1 worm cellular context compared by ENCODE assay signal in genomic region chrIII:3200563-3200962, ce11.
A peak's percentile ranks its signal among the peaks of the same experiment; 100 is the strongest.
TF ChIP-seq lines count a peak whose summit lies in the region.

No protein-coding gene starts in this region.

TF ChIP-seq in whole organism, L1 larva, 84 proteins besides CTCF, POLR2A, EP300 and RAD21 (continued from another document):
- TF ChIP-seq nhr-11 (tag; optimal IDR thresholded peaks at IDR 0.05; lab: Kevin White, UChicago): no peak
- TF ChIP-seq nhr-90 (tag; optimal IDR thresholded peaks at IDR 0.05; lab: Kevin White, UChicago; ENCODE audit: poor library complexity): no peak
- no peak for TF ChIP-seq snpc-4 (tag; optimal IDR thresholded peaks at IDR 0.05; lab: Kevin White, UChicago)
- no peak for TF ChIP-seq Y116A8C.19 (tag; optimal IDR thresholded peaks at IDR 0.05; lab: Kevin White, UChicago; ENCODE audit: borderline replicate concordance)
- no peak for TF ChIP-seq zag-1 (tag; optimal IDR thresholded peaks at IDR 0.05; lab: Kevin White, UChicago)
- TF ChIP-seq unc-98 (GFP tag; IDR thresholded peaks at IDR 0.05; lab: Robert Waterston, UW): 0 out of 2 replicates have a peak, but pooled peaks have one; percentile 28
- TF ChIP-seq snu-23 (GFP tag; optimal IDR thresholded peaks at IDR 0.05; lab: Kevin White, UChicago): peak; percentile 36
- no peak for TF ChIP-seq xbp-1 (tag; optimal IDR thresholded peaks at IDR 0.05; lab: Kevin White, UChicago)
- TF ChIP-seq egl-27 (tag; optimal IDR thresholded peaks at IDR 0.05; lab: Kevin White, UChicago): no peak
- TF ChIP-seq lin-14 (GFP tag; optimal IDR thresholded peaks at IDR 0.05; lab: Kevin White, UChicago): peak; percentile 77
- no peak for TF ChIP-seq alr-1 (tag; optimal IDR thresholded peaks at IDR 0.05; lab: Kevin White, UChicago; ENCODE audit: borderline replicate concordance)
- TF ChIP-seq C16A3.4 (tag; optimal IDR thresholded peaks at IDR 0.05; lab: Kevin White, UChicago): no peak
- no peak for TF ChIP-seq fkh-10 (GFP tag; optimal IDR thresholded peaks at IDR 0.05; lab: Kevin White, UChicago)
- no peak for TF ChIP-seq egl-13 (tag; optimal IDR thresholded peaks at IDR 0.05; lab: Kevin White, UChicago)
- no peak for TF ChIP-seq fkh-4 (tag; optimal IDR thresholded peaks at IDR 0.05; lab: Kevin White, UChicago; ENCODE audit: borderline replicate concordance)
- no peak for TF ChIP-seq lin-13 (GFP tag; optimal IDR thresholded peaks at IDR 0.05; lab: Kevin White, UChicago)
- TF ChIP-seq pqm-1 (tag; optimal IDR thresholded peaks at IDR 0.05; lab: Kevin White, UChicago): no peak
- no peak for TF ChIP-seq efl-1 (optimal IDR thresholded peaks at IDR 0.05; lab: Kevin White, UChicago)
- no peak for TF ChIP-seq efl-1 (GFP tag; optimal IDR thresholded peaks at IDR 0.05 in 1 of 2; lab: Kevin White, UChicago)
- no peak for TF ChIP-seq zip-4 (GFP tag; optimal IDR thresholded peaks at IDR 0.05; lab: Kevin White, UChicago)
- no peak for TF ChIP-seq hlh-17 (GFP tag; optimal IDR thresholded peaks at IDR 0.05; lab: Kevin White, UChicago; ENCODE audit: borderline replicate concordance)
- no peak for TF ChIP-seq ces-1 (GFP tag; optimal IDR thresholded peaks at IDR 0.05; lab: Kevin White, UChicago)
- peak; percentile 14 for TF ChIP-seq nhr-19 (GFP tag; conservative IDR thresholded peaks at IDR 0.05; lab: Robert Waterston, UW)
- no peak for TF ChIP-seq mdl-1 (tag; optimal IDR thresholded peaks at IDR 0.05; lab: Kevin White, UChicago)
- TF ChIP-seq F16B12.6 (tag; optimal IDR thresholded peaks at IDR 0.05; lab: Kevin White, UChicago): no peak
- peak; percentile 77 for TF ChIP-seq rnt-1 (tag; optimal IDR thresholded peaks at IDR 0.05; lab: Kevin White, UChicago)
- no peak for TF ChIP-seq unc-62 (GFP tag; optimal IDR thresholded peaks at IDR 0.05; lab: Kevin White, UChicago)
- TF ChIP-seq hpl-2 (GFP tag; optimal IDR thresholded peaks at IDR 0.05; lab: Kevin White, UChicago): no peak
- TF ChIP-seq lin-39 (tag; optimal IDR thresholded peaks at IDR 0.05; lab: Kevin White, UChicago): peak; percentile 21
- TF ChIP-seq dsc-1 (tag; optimal IDR thresholded peaks at IDR 0.05; lab: Kevin White, UChicago): no peak
- TF ChIP-seq nhr-77 (tag; optimal IDR thresholded peaks at IDR 0.05; lab: Kevin White, UChicago): no peak
- no peak for TF ChIP-seq jun-1 (tag; optimal IDR thresholded peaks at IDR 0.05; lab: Kevin White, UChicago)
- TF ChIP-seq nhr-28 (tag; optimal IDR thresholded peaks at IDR 0.05; lab: Kevin White, UChicago): no peak
- TF ChIP-seq lir-3 (tag; optimal IDR thresholded peaks at IDR 0.05; lab: Kevin White, UChicago; ENCODE audit: poor library complexity): no peak
- no peak for TF ChIP-seq pax-3 (tag; optimal IDR thresholded peaks at IDR 0.05; lab: Kevin White, UChicago)
- TF ChIP-seq lin-35 (GFP tag; optimal IDR thresholded peaks at IDR 0.05; lab: Kevin White, UChicago): no peak
- TF ChIP-seq efl-3 (GFP tag; optimal IDR thresholded peaks at IDR 0.05; lab: Kevin White, UChicago): no peak
- peak; percentile 16 for TF ChIP-seq pag-3 (tag; optimal IDR thresholded peaks at IDR 0.05; lab: Kevin White, UChicago; ENCODE audit: borderline replicate concordance, insufficient read depth)
- TF ChIP-seq ceh-82 (tag; optimal IDR thresholded peaks at IDR 0.05; lab: Kevin White, UChicago): no peak
- no peak for TF ChIP-seq nhr-85 (tag; lab: Kevin White, UChicago)
- TF ChIP-seq tlp-1 (tag; optimal IDR thresholded peaks at IDR 0.05; lab: Kevin White, UChicago): no peak
- TF ChIP-seq aha-1 (tag; optimal IDR thresholded peaks at IDR 0.05; lab: Kevin White, UChicago): no peak
- no peak for TF ChIP-seq nhr-84 (tag; optimal IDR thresholded peaks at IDR 0.05; lab: Kevin White, UChicago)
- no peak for TF ChIP-seq ceh-90 (tag; optimal IDR thresholded peaks at IDR 0.05; lab: Kevin White, UChicago)
- TF ChIP-seq nhr-12 (tag; optimal IDR thresholded peaks at IDR 0.05; lab: Kevin White, UChicago): no peak
- no peak for TF ChIP-seq tbx-2 (tag; optimal IDR thresholded peaks at IDR 0.05; lab: Kevin White, UChicago)
- TF ChIP-seq hlh-4 (tag; optimal IDR thresholded peaks at IDR 0.05; lab: Kevin White, UChicago): no peak
- TF ChIP-seq C04F5.9 (tag; optimal IDR thresholded peaks at IDR 0.05; lab: Kevin White, UChicago): no peak
- TF ChIP-seq mab-9 (GFP tag; IDR thresholded peaks at IDR 0.05; lab: Robert Waterston, UW): no peak
